Fruit fly (Drosophila melanogaster) whole organism, adult: Measurements from ENCODE around the gene gry.

Source experiments
- Hr96 ChIP-seq: fragments of 200-800 bp; sonication (Bioruptor generic); optimal IDR thresholded peaks from 2 replicates; lab custom pipeline; 2016; ENCODE audit warnings: missing biosample characterization, missing genetic modification characterization
- kay ChIP-seq: fragments of 200-800 bp; sonication (Bioruptor generic); peaks from one replicate; lab custom pipeline; 2016; ENCODE audit warnings: missing biosample characterization, missing genetic modification characterization, borderline replicate concordance
- pad ChIP-seq: fragments of 200-800 bp; sonication (Bioruptor generic); optimal IDR thresholded peaks from 3 replicates; lab custom pipeline; 2017; ENCODE audit warnings: missing biosample characterization, missing genetic modification characterization, mild to moderate bottlenecking, moderate library complexity, missing genetic modification reagents

- no peak for TF ChIP-seq Hr96 (GFP tag; lab: Kevin White, UChicago)
- no peak for TF ChIP-seq pad (GFP tag; lab: Kevin White, UChicago)
- no peak for TF ChIP-seq kay (GFP tag; lab: Kevin White, UChicago)
These were observed 42.4 kb downstream of the gry start for dm6 chr3L:3241368-3241640.
